Worm (Caenorhabditis elegans) whole organism, L4/young adult: ENCODE results near the gene fbxb-92.

ENCODE experiments used
- W03F9.2 ChIP-seq: fragments of 150-350 bp; optimal IDR thresholded peaks from 2 replicates; lab custom pipeline; 2014; ENCODE audit warnings: missing biosample characterization, missing genetic modification characterization
- dao-5 ChIP-seq: sonication (generic microtip); optimal IDR thresholded peaks from 2 replicates; lab custom pipeline; 2016; ENCODE audit warnings: missing genotype, missing genetic modification characterization, moderate library complexity, missing compliant biosample characterization
- him-1 ChIP-seq: sonication (generic microtip); optimal IDR thresholded peaks from 2 replicates; lab custom pipeline; 2016; ENCODE audit warnings: missing genotype, missing genetic modification reagents, missing genetic modification characterization, missing compliant biosample characterization

The fbxb-92 gene

DNA sequence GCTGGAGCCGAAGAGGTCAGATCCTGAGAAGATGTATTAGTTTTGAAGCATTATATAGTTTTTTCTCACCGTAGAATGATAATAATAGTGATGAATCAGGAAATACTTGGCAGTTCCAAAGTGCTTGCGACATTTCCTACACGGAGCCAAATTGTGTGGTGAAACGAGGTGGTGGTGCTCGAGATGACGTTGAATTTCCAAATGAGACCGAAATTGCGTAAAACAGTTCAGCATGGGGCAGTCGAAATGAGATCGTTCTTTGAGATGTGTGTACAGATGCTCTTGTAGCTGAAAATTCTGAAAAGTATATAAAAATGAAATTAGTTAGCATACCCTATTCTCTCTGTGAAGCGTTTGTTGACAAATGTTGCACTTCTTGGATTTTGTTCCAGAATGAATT lies 19.3 kb downstream of the fbxb-92 start, which contains the start of gene C46E10.8:
TSS of gene C46E10.8 (minus strand) at position 101 of the 400 bp plus-strand sequence.
- TF ChIP-seq dao-5: no peak
- TF ChIP-seq him-1: no peak
- TF ChIP-seq W03F9.2 (tag; lab: Kevin White, UChicago): no peak

ce11 chrII:3724175-3724715 lies 23.1 kb downstream of the fbxb-92 start, which contains the start of gene C46E10.1:
Gene C46E10.1, plus strand, starts transcription at chrII:3724225.
- TF ChIP-seq dao-5: no peak
- TF ChIP-seq W03F9.2 (tag; lab: Kevin White, UChicago): no peak
- no peak for TF ChIP-seq him-1

DNA sequence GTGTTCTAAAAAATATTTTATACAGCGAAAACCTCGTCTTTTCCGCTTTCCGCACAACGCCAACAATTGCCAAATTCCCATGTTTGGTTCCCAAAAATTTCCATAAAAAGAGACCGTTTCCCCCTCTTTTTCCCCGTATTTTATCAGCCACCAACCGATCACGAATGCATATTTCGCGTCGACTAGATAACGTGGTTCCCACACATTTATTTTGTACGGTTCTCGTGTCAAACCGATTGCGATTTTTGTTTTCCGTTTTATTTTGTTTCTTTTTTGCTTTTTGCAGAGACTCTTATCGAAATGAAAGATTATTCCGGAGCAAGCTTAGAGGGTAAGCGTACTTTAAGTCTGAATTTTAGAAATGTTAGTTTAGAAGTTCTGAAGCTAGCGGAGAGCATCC lies 26.3 kb downstream of the fbxb-92 start, which contains the start of gene C46E10.3:
TSS of gene C46E10.3 (plus strand) at position 301 of the 400 bp plus-strand sequence.
- TF ChIP-seq W03F9.2 (tag; lab: Kevin White, UChicago) (no peak), dao-5 (no peak), him-1 (no peak)

ce11 chrII:3716961-3717360 lies 30.3 kb downstream of the fbxb-92 start, which contains the start of gene fbxc-52:
Gene fbxc-52, plus strand, starts transcription at chrII:3717261.
- TF ChIP-seq him-1 (no peak), W03F9.2 (tag; lab: Kevin White, UChicago) (no peak)

ce11 chrII:3716455-3716854 lies 30.9 kb downstream of the fbxb-92 start, which contains the start of gene srh-99:
Gene srh-99, minus strand, starts transcription at chrII:3716555.
- TF ChIP-seq W03F9.2 (tag; lab: Kevin White, UChicago): no peak
- no peak for TF ChIP-seq him-1
- TF ChIP-seq dao-5: no peak

ce11 chrII:3714595-3714994 lies 32.7 kb downstream of the fbxb-92 start, which contains the start of gene srh-100:
Gene srh-100, minus strand, starts transcription at chrII:3714695.
- no peak for TF ChIP-seq dao-5
- no peak for TF ChIP-seq W03F9.2 (tag; lab: Kevin White, UChicago)
- no peak for TF ChIP-seq him-1

DNA sequence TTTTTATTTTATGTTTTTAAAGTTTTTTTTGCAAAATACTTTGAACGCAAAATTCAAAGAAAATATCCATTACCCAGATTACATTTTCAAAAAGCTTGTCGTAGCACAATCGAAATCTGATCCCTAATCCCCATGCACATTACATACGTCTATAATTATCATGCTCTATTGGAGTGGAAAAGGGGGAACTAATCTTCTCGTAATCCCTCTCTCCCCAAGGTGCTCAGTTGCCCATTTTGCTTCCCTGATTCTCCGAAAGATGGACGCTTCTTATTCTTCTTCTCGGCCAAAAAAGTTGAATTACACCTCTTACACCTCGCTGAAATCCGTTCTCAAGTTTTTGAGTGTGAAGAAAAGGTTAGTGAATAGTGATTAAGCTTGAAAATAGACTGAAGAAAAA lies 36.3 kb downstream of the fbxb-92 start, which contains the start of gene fbxc-53:
TSS of gene fbxc-53 (plus strand) at position 245 of the 400 bp plus-strand sequence.
- TF ChIP-seq dao-5 (no peak), W03F9.2 (tag; lab: Kevin White, UChicago) (no peak), him-1 (no peak)

- TF ChIP-seq him-1 (no peak), W03F9.2 (tag; lab: Kevin White, UChicago) (no peak), dao-5 (no peak)
Measured at ce11 chrII:3709255-3709654, 38.0 kb downstream of the fbxb-92 start, which contains the start of gene srx-110. Gene srx-110, plus strand, starts transcription at chrII:3709555.

DNA sequence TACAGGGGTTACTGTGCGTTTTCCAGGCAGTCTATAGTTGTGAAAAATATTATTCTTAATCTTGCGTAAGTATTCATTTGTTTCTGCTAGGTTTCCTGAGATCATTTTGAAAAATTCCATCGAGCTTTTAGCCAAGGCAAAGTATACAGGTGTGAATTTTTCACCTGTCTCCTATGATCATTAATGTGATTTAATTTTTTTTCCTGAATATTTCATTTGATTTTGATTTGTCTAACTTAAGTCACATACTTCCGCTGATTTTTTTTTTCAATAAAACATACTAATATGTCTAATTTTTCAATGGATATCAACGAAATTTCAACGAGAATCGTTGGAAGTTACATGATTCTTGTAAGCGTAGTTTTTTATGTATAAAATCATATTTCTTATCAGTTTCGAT lies 42.0 kb downstream of the fbxb-92 start, which contains the start of gene srx-108:
TSS of gene srx-108 (plus strand) at position 301 of the 400 bp plus-strand sequence.
- no peak for TF ChIP-seq W03F9.2 (tag; lab: Kevin White, UChicago)
- no peak for TF ChIP-seq dao-5
- no peak for TF ChIP-seq him-1

DNA sequence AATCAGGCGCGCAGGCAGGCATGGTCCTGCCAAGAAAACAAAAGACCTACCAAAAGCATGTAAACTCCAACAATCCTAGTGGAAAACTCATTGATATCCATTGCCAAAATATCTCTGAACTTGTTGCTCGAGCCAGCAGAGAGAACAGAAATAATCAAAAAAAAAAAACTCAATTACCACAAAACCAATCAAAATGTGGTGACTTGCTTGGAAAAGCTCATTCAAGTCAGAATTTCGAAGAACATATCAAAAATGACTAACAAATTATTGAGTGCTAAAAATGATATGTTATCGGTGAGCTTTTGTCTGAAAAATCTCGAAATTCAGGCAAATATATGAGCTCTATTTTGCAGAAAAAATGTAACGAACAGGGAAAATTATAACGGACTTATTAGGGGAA lies 46.0 kb downstream of the fbxb-92 start, which contains the start of gene srx-105:
TSS of gene srx-105 (minus strand) at position 101 of the 400 bp plus-strand sequence.
- TF ChIP-seq dao-5 (no peak), W03F9.2 (tag; lab: Kevin White, UChicago) (no peak), him-1 (no peak)

ce11 chrII:3699591-3699990 lies 47.7 kb downstream of the fbxb-92 start, which contains the start of gene srx-104:
Gene srx-104, minus strand, starts transcription at chrII:3699691.
- no peak for TF ChIP-seq W03F9.2 (tag; lab: Kevin White, UChicago)
- no peak for TF ChIP-seq him-1
- no peak for TF ChIP-seq dao-5
